Worm (Caenorhabditis elegans): Measurements from ENCODE around the gene Y66D12A.6.

The Y66D12A.6 gene

ce11 chrIII:11554701-11555111 lies 26.5 kb downstream of the Y66D12A.6 start:
- no peak for TF ChIP-seq sox-2 (GFP tag; IDR thresholded peaks at IDR 0.05)
- TF ChIP-seq ahr-1 (tag; optimal IDR thresholded peaks at IDR 0.05), result no peak
- no peak for TF ChIP-seq dve-1 (tag; optimal IDR thresholded peaks at IDR 0.05)
- no peak for TF ChIP-seq syd-9 (tag; optimal IDR thresholded peaks at IDR 0.05)
- no peak for TF ChIP-seq elt-2 (tag; optimal IDR thresholded peaks at IDR 0.05)
- no peak for TF ChIP-seq fkh-10 (GFP tag; optimal IDR thresholded peaks at IDR 0.05)
- no peak for TF ChIP-seq ttx-3 (tag; optimal IDR thresholded peaks at IDR 0.05)
- TF ChIP-seq pax-1 (tag; optimal IDR thresholded peaks at IDR 0.05), result no peak

DNA sequence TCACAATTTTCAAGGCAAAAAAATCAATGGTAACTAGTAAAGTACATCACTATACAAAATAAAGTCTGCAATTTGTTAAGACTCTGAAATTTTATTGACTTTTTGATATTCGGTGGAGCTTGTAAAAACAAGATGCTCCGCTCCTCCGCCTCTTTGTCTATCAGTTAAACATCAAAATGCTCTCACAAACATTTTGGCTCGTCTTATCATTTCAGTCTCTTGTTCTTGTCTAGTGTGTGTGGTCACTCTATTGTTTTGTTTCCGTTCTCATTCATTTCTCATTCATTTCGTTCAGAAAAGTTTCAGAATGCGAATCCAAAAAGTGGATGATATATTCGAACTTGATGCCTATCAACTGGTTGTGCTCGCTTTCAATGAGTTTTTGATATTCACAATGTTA lies 33.1 kb downstream of the Y66D12A.6 start, which contains the start of gene Y66D12A.13:
TSS of gene Y66D12A.13 (plus strand) at position 301 of the 400 bp plus-strand sequence.
- no peak for TF ChIP-seq unc-42 (tag; optimal IDR thresholded peaks at IDR 0.05)
- TF ChIP-seq tbx-2 (tag; optimal IDR thresholded peaks at IDR 0.05), result no peak
- no peak for TF ChIP-seq che-1 (tag; optimal IDR thresholded peaks at IDR 0.05)
- no peak for TF ChIP-seq Y22D7AL.16 (tag; optimal IDR thresholded peaks at IDR 0.05)
- TF ChIP-seq ceh-6 (GFP tag; optimal IDR thresholded peaks at IDR 0.05), result no peak
- no peak for TF ChIP-seq dmd-4 (tag; optimal IDR thresholded peaks at IDR 0.05; ENCODE audit: borderline replicate concordance)
- TF ChIP-seq unc-55 (GFP tag; optimal IDR thresholded peaks at IDR 0.05), result no peak
- no peak for TF ChIP-seq npax-4 (tag; optimal IDR thresholded peaks at IDR 0.05)
- no peak for TF ChIP-seq unc-3 (GFP tag; conservative IDR thresholded peaks at IDR 0.05)
- TF ChIP-seq unc-3 (tag; optimal IDR thresholded peaks at IDR 0.05), result no peak
- TF ChIP-seq fax-1 (tag; optimal IDR thresholded peaks at IDR 0.05), result no peak
- TF ChIP-seq unc-86 (tag; optimal IDR thresholded peaks at IDR 0.05), result no peak
- TF ChIP-seq pha-4 (tag; optimal IDR thresholded peaks at IDR 0.05), result no peak
- no peak for TF ChIP-seq C38D4.7 (GFP tag; optimal IDR thresholded peaks at IDR 0.05)
- no peak for TF ChIP-seq ceh-34 (tag; optimal IDR thresholded peaks at IDR 0.05)

- TF ChIP-seq madf-2 (tag; optimal IDR thresholded peaks at IDR 0.05) (no peak), ceh-34 (tag; optimal IDR thresholded peaks at IDR 0.05) (no peak)
Measured at ce11 chrIII:11544947-11545346, 36.3 kb downstream of the Y66D12A.6 start.

- TF ChIP-seq npax-4 (tag; optimal IDR thresholded peaks at IDR 0.05) (no peak), ceh-22 (tag; optimal IDR thresholded peaks at IDR 0.05) (no peak), C08G9.2 (tag; optimal IDR thresholded peaks at IDR 0.05) (no peak)
Measured at ce11 chrIII:11535453-11535852, 45.7 kb downstream of the Y66D12A.6 start.

- no peak for TF ChIP-seq ceh-9 (tag; optimal IDR thresholded peaks at IDR 0.05)
- no peak for TF ChIP-seq elt-2 (tag; optimal IDR thresholded peaks at IDR 0.05)
- no peak for TF ChIP-seq K09A11.1 (tag; optimal IDR thresholded peaks at IDR 0.05; ENCODE audit: insufficient read depth)
- TF ChIP-seq hlh-8 (tag; optimal IDR thresholded peaks at IDR 0.05), result no peak
- TF ChIP-seq elt-4 (tag; optimal IDR thresholded peaks at IDR 0.05), result no peak
- TF ChIP-seq ttx-3 (tag; optimal IDR thresholded peaks at IDR 0.05), result no peak
- no peak for TF ChIP-seq unc-55 (GFP tag; optimal IDR thresholded peaks at IDR 0.05)
- TF ChIP-seq ets-4 (tag; optimal IDR thresholded peaks at IDR 0.05), result no peak
- TF ChIP-seq lim-6 (tag; optimal IDR thresholded peaks at IDR 0.05), result no peak
- no peak for TF ChIP-seq mec-3 (tag; optimal IDR thresholded peaks at IDR 0.05; ENCODE audit: borderline replicate concordance)
- no peak for TF ChIP-seq eyg-1 (tag; optimal IDR thresholded peaks at IDR 0.05)
- TF ChIP-seq pha-4 (tag; optimal IDR thresholded peaks at IDR 0.05), result no peak
- no peak for TF ChIP-seq pax-1 (tag; optimal IDR thresholded peaks at IDR 0.05)
- TF ChIP-seq pha-2 (tag; optimal IDR thresholded peaks at IDR 0.05), result no peak
- TF ChIP-seq hlh-15 (tag; optimal IDR thresholded peaks at IDR 0.05), result no peak
- TF ChIP-seq ztf-16 (tag; optimal IDR thresholded peaks at IDR 0.05), result no peak
- TF ChIP-seq hlh-13 (GFP tag; optimal IDR thresholded peaks at IDR 0.05), result no peak
Measured at ce11 chrIII:11534624-11535079, 46.5 kb downstream of the Y66D12A.6 start, which contains the start of gene nrps-1. nrps-1 (plus strand) TSS chrIII:11534674.

Data from whole organism, late embryonic.